Worm (Caenorhabditis elegans) whole organism, late embryonic: ENCODE results near the gene K10C2.2.

Experiments
- C08G9.2 ChIP-seq: sonication (generic microtip); optimal IDR thresholded peaks from 2 replicates; lab custom pipeline; 2016; ENCODE audit warnings: mild to moderate bottlenecking, missing genetic modification characterization, moderate library complexity, missing compliant biosample characterization
- C38D4.7 ChIP-seq: fragments of 200-800 bp; sonication (Bioruptor generic); optimal IDR thresholded peaks from 2 replicates; lab custom pipeline; 2018; ENCODE audit warnings: mild to moderate bottlenecking, missing genetic modification characterization, moderate library complexity, missing compliant biosample characterization
- F13H6.1 ChIP-seq: sonication (generic microtip); optimal IDR thresholded peaks from 2 replicates; lab custom pipeline; 2016; ENCODE audit warnings: missing genetic modification characterization, missing compliant biosample characterization
- K02D7.2 ChIP-seq: sonication (generic microtip); optimal IDR thresholded peaks from 2 replicates; lab custom pipeline; 2017; ENCODE audit warnings: mild to moderate bottlenecking, missing genetic modification characterization, missing compliant biosample characterization
- ceh-14 ChIP-seq: sonication (generic microtip); optimal IDR thresholded peaks from 2 replicates; lab custom pipeline; 2016; ENCODE audit warnings: missing genotype, missing genetic modification characterization, missing compliant biosample characterization
- ceh-18 ChIP-seq: sonication (generic microtip); optimal IDR thresholded peaks from 2 replicates; lab custom pipeline; 2016; ENCODE audit warnings: missing genetic modification characterization, missing compliant biosample characterization
- ceh-22 ChIP-seq: sonication (generic microtip); optimal IDR thresholded peaks from 2 replicates; lab custom pipeline; 2017; ENCODE audit warnings: missing biosample characterization, missing genetic modification characterization
- ceh-24 ChIP-seq: sonication (generic microtip); optimal IDR thresholded peaks from 2 replicates; lab custom pipeline; 2016; ENCODE audit warnings: mild to moderate bottlenecking, missing genetic modification characterization, missing compliant biosample characterization
- ceh-31 ChIP-seq: sonication (generic microtip); optimal IDR thresholded peaks from 2 replicates; lab custom pipeline; 2016; ENCODE audit warnings: missing genetic modification characterization, missing compliant biosample characterization
- ceh-48 ChIP-seq: sonication (generic microtip); optimal IDR thresholded peaks from 2 replicates; lab custom pipeline; 2016; ENCODE audit warnings: missing genetic modification characterization, inconsistent platforms, missing compliant biosample characterization
- ceh-9 ChIP-seq: sonication (generic microtip); optimal IDR thresholded peaks from 2 replicates; lab custom pipeline; 2016; ENCODE audit warnings: mild to moderate bottlenecking, missing genetic modification characterization, inconsistent platforms, missing compliant biosample characterization
- che-1 ChIP-seq: sonication (generic microtip); optimal IDR thresholded peaks from 2 replicates; lab custom pipeline; 2016; ENCODE audit warnings: mild to moderate bottlenecking, missing genetic modification characterization, missing compliant biosample characterization
- dve-1 ChIP-seq: sonication (generic microtip); optimal IDR thresholded peaks from 2 replicates; lab custom pipeline; 2017; ENCODE audit warnings: antibody characterized with exemption, mild to moderate bottlenecking, missing genetic modification characterization, missing compliant biosample characterization
- elt-2 ChIP-seq: sonication (generic microtip); optimal IDR thresholded peaks from 2 replicates; lab custom pipeline; 2016; ENCODE audit warnings: missing genetic modification reagents, missing genetic modification characterization, missing compliant biosample characterization
- eyg-1 ChIP-seq: sonication (generic microtip); optimal IDR thresholded peaks from 2 replicates; lab custom pipeline; 2016; ENCODE audit warnings: missing genotype, missing genetic modification characterization, missing compliant biosample characterization
- fax-1 ChIP-seq: sonication (generic microtip); optimal IDR thresholded peaks from 2 replicates; lab custom pipeline; 2016; ENCODE audit warnings: missing genotype, missing genetic modification characterization, missing compliant biosample characterization
- fkh-10 ChIP-seq: fragments of 150-350 bp; optimal IDR thresholded peaks from 2 replicates; lab custom pipeline; 2014; ENCODE audit warnings: missing biosample characterization, missing genetic modification reagents, missing genetic modification characterization
- hlh-13 ChIP-seq: fragments of 200-800 bp; sonication (Bioruptor generic); optimal IDR thresholded peaks from 2 replicates; lab custom pipeline; 2018; ENCODE audit warnings: mild to moderate bottlenecking, missing genetic modification characterization, missing compliant biosample characterization
- lin-11 ChIP-seq: fragments of 200-800 bp; sonication (Bioruptor generic); optimal IDR thresholded peaks from 2 replicates; lab custom pipeline; 2018; ENCODE audit warnings: mild to moderate bottlenecking, missing genetic modification characterization, missing compliant biosample characterization
- mec-3 ChIP-seq: sonication (generic microtip); optimal IDR thresholded peaks from 2 replicates; lab custom pipeline; 2016; ENCODE audit warnings: borderline replicate concordance, missing genetic modification characterization, missing compliant biosample characterization
- npax-4 ChIP-seq: sonication (generic microtip); optimal IDR thresholded peaks from 2 replicates; lab custom pipeline; 2016; ENCODE audit warnings: missing genetic modification characterization, missing compliant biosample characterization
- pat-9 ChIP-seq: fragments of 200-800 bp; sonication (Bioruptor generic); optimal IDR thresholded peaks from 2 replicates; lab custom pipeline; 2018; ENCODE audit warnings: mild to moderate bottlenecking, missing genetic modification characterization, moderate library complexity, missing compliant biosample characterization
- pax-1 ChIP-seq: fragments of 150-350 bp; optimal IDR thresholded peaks from 2 replicates; lab custom pipeline; 2014; ENCODE audit warnings: missing biosample characterization, missing genetic modification characterization
- pha-2 ChIP-seq: sonication (generic microtip); optimal IDR thresholded peaks from 2 replicates; lab custom pipeline; 2017; ENCODE audit warnings: mild to moderate bottlenecking, missing genetic modification characterization, missing compliant biosample characterization
- pha-4 ChIP-seq: fragments of 150-350 bp; optimal IDR thresholded peaks from 2 replicates; lab custom pipeline; 2018; ENCODE audit warnings: missing biosample characterization, missing genetic modification reagents, missing genetic modification characterization
- pqm-1 ChIP-seq: sonication (generic microtip); optimal IDR thresholded peaks from 2 replicates; lab custom pipeline; 2016; ENCODE audit warnings: missing genetic modification characterization, missing compliant biosample characterization
- ref-2 ChIP-seq: sonication (generic microtip); optimal IDR thresholded peaks from 2 replicates; lab custom pipeline; 2016; ENCODE audit warnings: missing genetic modification characterization, missing compliant biosample characterization
- rnt-1 ChIP-seq: sonication (generic microtip); optimal IDR thresholded peaks from 2 replicates; lab custom pipeline; 2016; ENCODE audit warnings: missing genetic modification characterization, missing compliant biosample characterization
- sox-2 ChIP-seq: fragments of 200-800 bp; sonication (Bioruptor generic); IDR thresholded peaks from 2 replicates; pipeline ENCODE4 v1.3.6; 2022; ENCODE audit warnings: missing genetic modification reagents, missing genetic modification characterization, missing compliant biosample characterization
- sox-4 ChIP-seq: sonication (generic microtip); optimal IDR thresholded peaks from 2 replicates; lab custom pipeline; 2017; ENCODE audit warnings: mild to moderate bottlenecking, missing genetic modification characterization, inconsistent platforms, missing compliant biosample characterization
- tbx-2 ChIP-seq: sonication (generic microtip); optimal IDR thresholded peaks from 2 replicates; lab custom pipeline; 2016; ENCODE audit warnings: missing genetic modification characterization, missing compliant biosample characterization
- tbx-7 ChIP-seq: sonication (generic microtip); optimal IDR thresholded peaks from 2 replicates; lab custom pipeline; 2016; ENCODE audit warnings: missing genotype, missing genetic modification characterization, missing compliant biosample characterization
- ttx-3 ChIP-seq: sonication (generic microtip); optimal IDR thresholded peaks from 2 replicates; lab custom pipeline; 2016; ENCODE audit warnings: missing genetic modification reagents, missing genetic modification characterization, missing compliant biosample characterization
- unc-3 ChIP-seq, 2 experiments: fragments of 200-800 bp in 1 of 2; sonication (Bioruptor generic) in 1 of 2; sonication (generic microtip) in 1 of 2; conservative IDR thresholded peaks in 1 of 2; optimal IDR thresholded peaks in 1 of 2; 2 replicates each; pipeline versions ENCODE4 v1.3.6 to Lab custom; 2016 to 2022; ENCODE audit warnings: missing compliant biosample characterization in 2 of 2, missing genetic modification characterization in 2 of 2, missing genetic modification reagents in 1 of 2
- zip-5 ChIP-seq: sonication (generic microtip); optimal IDR thresholded peaks from 2 replicates; lab custom pipeline; 2016; ENCODE audit warnings: missing genetic modification characterization, missing compliant biosample characterization

The K10C2.2 gene

DNA sequence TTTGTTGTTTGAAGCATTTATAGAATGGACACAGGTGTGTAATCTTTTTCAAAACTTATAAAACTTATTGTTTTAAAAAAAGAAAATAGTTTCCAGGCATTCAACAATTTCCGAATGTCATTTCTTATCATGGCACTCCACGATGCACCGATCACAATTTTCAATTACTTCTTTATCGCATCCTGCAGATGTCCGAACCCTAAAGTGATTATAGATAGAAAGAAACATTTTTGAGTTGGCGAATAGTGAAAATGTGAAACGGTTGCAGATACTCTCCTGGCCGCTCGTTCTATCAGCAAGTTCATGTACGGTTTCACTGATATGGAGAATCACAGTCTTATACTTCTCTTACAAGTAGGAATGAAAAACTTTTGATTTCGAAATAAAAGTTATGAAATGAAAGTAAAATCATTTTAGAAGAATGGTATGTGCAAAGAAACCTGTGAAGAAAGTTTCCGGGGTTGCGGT, 29.4 kb upstream of the K10C2.2 start, which contains the start of gene C15B12.2:
C15B12.2 (plus strand) TSS at position 418 of the 468 bp plus-strand sequence.
- no peak for TF ChIP-seq sox-4 (tag; lab: Kevin White, UChicago)
- TF ChIP-seq pax-1: no peak
- TF ChIP-seq ceh-18 (tag; lab: Kevin White, UChicago): no peak
- no peak for TF ChIP-seq sox-2 (GFP tag; lab: Robert Waterston, UW)

DNA sequence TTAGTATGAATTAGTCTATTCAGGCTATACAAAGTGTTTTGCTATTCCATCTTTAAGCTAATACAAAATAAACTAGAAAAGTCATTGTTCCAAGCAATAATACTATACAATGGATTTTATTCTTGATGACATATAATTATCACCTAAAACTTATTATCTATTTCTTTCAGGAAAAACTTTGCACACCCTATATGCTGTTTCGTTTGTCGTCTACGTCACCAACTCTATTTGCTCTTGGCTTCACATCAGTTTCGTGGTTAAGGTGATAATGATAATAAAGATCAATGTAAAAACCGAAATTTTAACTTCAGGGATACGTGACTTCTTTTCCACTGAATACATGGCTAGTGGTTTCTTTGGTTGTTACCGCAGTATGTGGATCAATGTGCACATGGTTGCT, 28.9 kb upstream of the K10C2.2 start:
- TF ChIP-seq C38D4.7 (GFP tag; lab: Kevin White, UChicago): no peak
- no peak for TF ChIP-seq fax-1 (tag; lab: Kevin White, UChicago)
- TF ChIP-seq sox-2 (GFP tag; lab: Robert Waterston, UW): no peak
- TF ChIP-seq pat-9: no peak
- no peak for TF ChIP-seq ceh-48 (tag; lab: Kevin White, UChicago)
- TF ChIP-seq eyg-1: no peak
- no peak for TF ChIP-seq ttx-3 (tag; lab: Kevin White, UChicago)
- TF ChIP-seq ceh-14 (tag; lab: Kevin White, UChicago): no peak
- TF ChIP-seq tbx-2 (tag; lab: Kevin White, UChicago): no peak
- TF ChIP-seq hlh-13 (GFP tag; lab: Kevin White, UChicago): no peak
- no peak for TF ChIP-seq F13H6.1 (tag; lab: Kevin White, UChicago)
- TF ChIP-seq zip-5 (tag; lab: Kevin White, UChicago): no peak
- TF ChIP-seq pha-4 (tag; lab: Kevin White, UChicago): no peak
- no peak for TF ChIP-seq elt-2 (tag; lab: Kevin White, UChicago)
- no peak for TF ChIP-seq sox-4 (tag; lab: Kevin White, UChicago)

DNA sequence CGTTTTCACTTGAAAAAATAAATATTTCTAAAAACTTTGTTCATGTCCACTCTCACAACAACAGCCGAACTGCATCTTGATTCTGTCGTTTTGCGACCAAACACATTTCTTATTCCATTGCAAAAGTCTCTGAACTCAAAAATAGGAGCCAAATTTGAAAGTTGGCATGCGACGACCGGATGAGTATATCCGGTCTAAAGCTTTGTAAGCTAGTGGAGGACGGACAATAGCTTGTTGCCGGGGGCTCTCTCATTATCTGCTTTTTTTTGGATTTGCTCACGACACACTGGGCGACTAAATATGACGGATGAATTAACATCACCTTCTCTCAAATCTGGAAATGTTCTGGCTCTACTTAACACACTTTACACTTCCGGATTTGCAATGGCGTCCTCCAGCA, 28.1 kb upstream of the K10C2.2 start, which contains the start of gene K04E7.1:
K04E7.1 (plus strand) TSS at position 301 of the 400 bp plus-strand sequence.
- TF ChIP-seq ceh-31 (tag; lab: Kevin White, UChicago) (no peak), K02D7.2 (no peak), fkh-10 (no peak), F13H6.1 (tag; lab: Kevin White, UChicago) (no peak), npax-4 (no peak), rnt-1 (tag; lab: Kevin White, UChicago) (no peak), pha-2 (tag; lab: Kevin White, UChicago) (no peak), tbx-7 (tag; lab: Kevin White, UChicago) (no peak), C08G9.2 (tag; lab: Kevin White, UChicago) (no peak), mec-3 (tag; lab: Kevin White, UChicago) (no peak), pqm-1 (no peak), dve-1 (no peak), ref-2 (no peak), pat-9 (no peak), ceh-22 (tag; lab: Kevin White, UChicago) (no peak), unc-3 (GFP tag; conservative IDR thresholded peaks at IDR 0.05; lab: Robert Waterston, UW) (no peak), unc-3 (tag; optimal IDR thresholded peaks at IDR 0.05; lab: Kevin White, UChicago) (no peak), lin-11 (no peak), ceh-14 (tag; lab: Kevin White, UChicago) (no peak), che-1 (tag; lab: Kevin White, UChicago) (no peak)

ce11 chrX:6460123-6460522, 26.5 kb upstream of the K10C2.2 start:
- TF ChIP-seq ceh-24 (tag; lab: Kevin White, UChicago) (no peak), ceh-9 (tag; lab: Kevin White, UChicago) (no peak), hlh-13 (GFP tag; lab: Kevin White, UChicago) (no peak)
- TF ChIP-seq, all 69 proteins: peak for 0
